Fruit fly (Drosophila melanogaster): ENCODE data around the gene nxf4.
A peak's percentile ranks its signal among the peaks of the same experiment; 100 is the strongest.

dm6 chr3R:7306539-7307192 lies 39.9 kb upstream of the nxf4 start:
- TF ChIP-seq Myc (optimal IDR thresholded peaks at IDR 0.05) (no peak), Mio (GFP tag; optimal IDR thresholded peaks at IDR 0.05) (no peak), psq (GFP tag; optimal IDR thresholded peaks at IDR 0.05) (no peak), tai (GFP tag; optimal IDR thresholded peaks at IDR 0.05) (no peak), dl (GFP tag; optimal IDR thresholded peaks at IDR 0.05; ENCODE audit: insufficient read depth in 1 of 2, partially characterized antibody in 2 of 2) (peak; percentile 26 to 43), dsf (GFP tag; optimal IDR thresholded peaks at IDR 0.05; ENCODE audit: borderline replicate concordance) (no peak), brk (GFP tag; optimal IDR thresholded peaks at IDR 0.05) (no peak), Hr78 (GFP tag; optimal IDR thresholded peaks at IDR 0.05) (no peak), jim (GFP tag; optimal IDR thresholded peaks at IDR 0.05) (no peak), Hr83 (GFP tag; optimal IDR thresholded peaks at IDR 0.05; ENCODE audit: poor library complexity, severe bottlenecking) (no peak), sv (GFP tag; optimal IDR thresholded peaks at IDR 0.05) (no peak), pan (optimal IDR thresholded peaks at IDR 0.05) (no peak), br (GFP tag; optimal IDR thresholded peaks at IDR 0.05) (no peak)

All from whole organism, wandering third instar larva.